Fruit fly (Drosophila melanogaster): ENCODE data around the gene hdly.

- TF ChIP-seq psq (optimal IDR thresholded peaks at IDR 0.05) (no peak), h (optimal IDR thresholded peaks at IDR 0.05) (no peak), Sin3A (optimal IDR thresholded peaks at IDR 0.05) (no peak), Myc (optimal IDR thresholded peaks at IDR 0.05) (no peak)
Measured at dm6 chr3R:20897128-20897527, 17.0 kb upstream of the hdly start, which contains the start of gene Ktl.
